Worm (Caenorhabditis elegans) whole organism, mixed stage, embryonic: Measurements from ENCODE around the gene far-7.

ENCODE experiments used
- ceh-43 ChIP-seq: fragments of 200-800 bp; sonication (Bioruptor generic); optimal IDR thresholded peaks from 2 replicates; lab custom pipeline; 2018; ENCODE audit warnings: mild to moderate bottlenecking, missing genetic modification characterization, moderate library complexity, missing compliant biosample characterization
- ceh-83 ChIP-seq: fragments of 200-800 bp; sonication (Bioruptor generic); optimal IDR thresholded peaks from 2 replicates; lab custom pipeline; 2018; ENCODE audit warnings: mild to moderate bottlenecking, missing genetic modification characterization, missing compliant biosample characterization
- elt-3 ChIP-seq: fragments of 150-350 bp; optimal IDR thresholded peaks from 2 replicates; lab custom pipeline; 2014; ENCODE audit warnings: missing biosample characterization, missing genetic modification characterization
- ham-2 ChIP-seq: fragments of 200-800 bp; sonication (Bioruptor generic); optimal IDR thresholded peaks from 2 replicates; lab custom pipeline; 2018; ENCODE audit warnings: mild to moderate bottlenecking, missing genetic modification characterization, missing compliant biosample characterization
- nhr-237 ChIP-seq: fragments of 150-350 bp; optimal IDR thresholded peaks from 2 replicates; lab custom pipeline; 2014; ENCODE audit warnings: missing biosample characterization, missing genetic modification characterization
- nhr-28 ChIP-seq: fragments of 150-350 bp; optimal IDR thresholded peaks from 2 replicates; lab custom pipeline; 2014; ENCODE audit warnings: missing biosample characterization, missing genetic modification characterization
- snpc-4 ChIP-seq: fragments of 150-350 bp; optimal IDR thresholded peaks from 2 replicates; lab custom pipeline; 2014; ENCODE audit warnings: missing biosample characterization, missing genetic modification characterization
- tbx-8 ChIP-seq: fragments of 200-800 bp; sonication (Bioruptor generic); optimal IDR thresholded peaks from 2 replicates; lab custom pipeline; 2018; ENCODE audit warnings: mild to moderate bottlenecking, missing genetic modification characterization, moderate library complexity, missing compliant biosample characterization
- unc-62 ChIP-seq: fragments of 150-350 bp; optimal IDR thresholded peaks from 2 replicates; lab custom pipeline; 2014; ENCODE audit warnings: missing biosample characterization, missing genetic modification reagents, missing genetic modification characterization

- TF ChIP-seq unc-62 (GFP tag; lab: Kevin White, UChicago) (no peak), ceh-43 (no peak), tbx-8 (no peak), nhr-237 (no peak), elt-3 (tag; lab: Kevin White, UChicago) (no peak), snpc-4 (no peak), nhr-28 (tag; lab: Kevin White, UChicago) (no peak), ham-2 (GFP tag; lab: Kevin White, UChicago) (no peak), ceh-83 (GFP tag; lab: Kevin White, UChicago) (no peak)
Observed at ce11 chrII:323048-323776, 3.6 kb downstream of the far-7 start, which contains the start of gene K01A2.10.
